Worm (Caenorhabditis elegans) whole organism, late embryonic: ENCODE measurements around the gene rsd-3.

ENCODE experiments used
- F13H6.1 ChIP-seq: sonication (generic microtip); optimal IDR thresholded peaks from 2 replicates; lab custom pipeline; 2016; ENCODE audit warnings: missing genetic modification characterization, missing compliant biosample characterization
- K02D7.2 ChIP-seq: sonication (generic microtip); optimal IDR thresholded peaks from 2 replicates; lab custom pipeline; 2017; ENCODE audit warnings: mild to moderate bottlenecking, missing genetic modification characterization, missing compliant biosample characterization
- K09A11.1 ChIP-seq: sonication (generic microtip); optimal IDR thresholded peaks from 2 replicates; lab custom pipeline; 2017; ENCODE audit warnings: antibody characterized with exemption, mild to moderate bottlenecking, missing genetic modification characterization, missing compliant biosample characterization; ENCODE audit not compliant: insufficient read depth
- T23F11.4 ChIP-seq: fragments of 200-800 bp; sonication (Bioruptor generic); optimal IDR thresholded peaks from 2 replicates; lab custom pipeline; 2018; ENCODE audit warnings: mild to moderate bottlenecking, missing genetic modification characterization, missing compliant biosample characterization
- Y22D7AL.16 ChIP-seq: sonication (generic microtip); optimal IDR thresholded peaks from 2 replicates; lab custom pipeline; 2016; ENCODE audit warnings: missing genetic modification characterization, missing compliant biosample characterization
- ama-1 ChIP-seq: fragments of 150-350 bp; optimal IDR thresholded peaks from 2 replicates; lab custom pipeline; 2014
- ceh-14 ChIP-seq: sonication (generic microtip); optimal IDR thresholded peaks from 2 replicates; lab custom pipeline; 2016; ENCODE audit warnings: missing genotype, missing genetic modification characterization, missing compliant biosample characterization
- ceh-18 ChIP-seq: sonication (generic microtip); optimal IDR thresholded peaks from 2 replicates; lab custom pipeline; 2016; ENCODE audit warnings: missing genetic modification characterization, missing compliant biosample characterization
- ceh-19 ChIP-seq: fragments of 200-800 bp; sonication (Bioruptor generic); optimal IDR thresholded peaks from 2 replicates; lab custom pipeline; 2018; ENCODE audit warnings: mild to moderate bottlenecking, missing genetic modification characterization, missing compliant biosample characterization
- ceh-2 ChIP-seq: sonication (generic microtip); optimal IDR thresholded peaks from 2 replicates; lab custom pipeline; 2016; ENCODE audit warnings: missing genotype, missing genetic modification characterization, missing compliant biosample characterization
- ceh-31 ChIP-seq: sonication (generic microtip); optimal IDR thresholded peaks from 2 replicates; lab custom pipeline; 2016; ENCODE audit warnings: missing genetic modification characterization, missing compliant biosample characterization
- ceh-34 ChIP-seq: sonication (generic microtip); optimal IDR thresholded peaks from 2 replicates; lab custom pipeline; 2016; ENCODE audit warnings: mild to moderate bottlenecking, missing genetic modification characterization, missing compliant biosample characterization
- ceh-45 ChIP-seq: fragments of 200-800 bp; sonication (Bioruptor generic); IDR thresholded peaks from 2 replicates; pipeline ENCODE4 v1.3.6; 2022; ENCODE audit warnings: missing genetic modification reagents, missing genetic modification characterization, missing compliant biosample characterization
- ceh-48 ChIP-seq: sonication (generic microtip); optimal IDR thresholded peaks from 2 replicates; lab custom pipeline; 2016; ENCODE audit warnings: missing genetic modification characterization, inconsistent platforms, missing compliant biosample characterization
- ceh-6 ChIP-seq: fragments of 200-800 bp; sonication (Bioruptor generic); optimal IDR thresholded peaks from 2 replicates; lab custom pipeline; 2018; ENCODE audit warnings: mild to moderate bottlenecking, missing genetic modification characterization, missing compliant biosample characterization
- dmd-4 ChIP-seq: sonication (generic microtip); optimal IDR thresholded peaks from 2 replicates; lab custom pipeline; 2016; ENCODE audit warnings: borderline replicate concordance, missing genetic modification characterization, missing compliant biosample characterization
- elt-2 ChIP-seq: sonication (generic microtip); optimal IDR thresholded peaks from 2 replicates; lab custom pipeline; 2016; ENCODE audit warnings: missing genetic modification reagents, missing genetic modification characterization, missing compliant biosample characterization
- ets-4 ChIP-seq: sonication (generic microtip); optimal IDR thresholded peaks from 2 replicates; lab custom pipeline; 2016; ENCODE audit warnings: missing genetic modification characterization, missing compliant biosample characterization
- eyg-1 ChIP-seq: sonication (generic microtip); optimal IDR thresholded peaks from 2 replicates; lab custom pipeline; 2016; ENCODE audit warnings: missing genotype, missing genetic modification characterization, missing compliant biosample characterization
- hlh-13 ChIP-seq: fragments of 200-800 bp; sonication (Bioruptor generic); optimal IDR thresholded peaks from 2 replicates; lab custom pipeline; 2018; ENCODE audit warnings: mild to moderate bottlenecking, missing genetic modification characterization, missing compliant biosample characterization
- hlh-30 ChIP-seq: sonication (generic microtip); optimal IDR thresholded peaks from 2 replicates; lab custom pipeline; 2017; ENCODE audit warnings: antibody characterized with exemption, missing genetic modification characterization, missing compliant biosample characterization; ENCODE audit not compliant: insufficient read depth
- hlh-8 ChIP-seq: sonication (generic microtip); optimal IDR thresholded peaks from 2 replicates; lab custom pipeline; 2016; ENCODE audit warnings: missing genotype, missing genetic modification characterization, missing compliant biosample characterization
- lim-6 ChIP-seq: sonication (generic microtip); optimal IDR thresholded peaks from 2 replicates; lab custom pipeline; 2016; ENCODE audit warnings: missing genetic modification characterization, missing compliant biosample characterization
- lin-11 ChIP-seq: fragments of 200-800 bp; sonication (Bioruptor generic); optimal IDR thresholded peaks from 2 replicates; lab custom pipeline; 2018; ENCODE audit warnings: mild to moderate bottlenecking, missing genetic modification characterization, missing compliant biosample characterization
- madf-2 ChIP-seq: sonication (generic microtip); optimal IDR thresholded peaks from 2 replicates; lab custom pipeline; 2017; ENCODE audit warnings: missing genetic modification characterization, missing compliant biosample characterization
- mec-3 ChIP-seq: sonication (generic microtip); optimal IDR thresholded peaks from 2 replicates; lab custom pipeline; 2016; ENCODE audit warnings: borderline replicate concordance, missing genetic modification characterization, missing compliant biosample characterization
- nfya-1 ChIP-seq: sonication (generic microtip); optimal IDR thresholded peaks from 2 replicates; lab custom pipeline; 2017; ENCODE audit warnings: missing genetic modification characterization, mild to moderate bottlenecking, missing compliant biosample characterization, antibody characterized with exemption, moderate library complexity
- npax-4 ChIP-seq: sonication (generic microtip); optimal IDR thresholded peaks from 2 replicates; lab custom pipeline; 2016; ENCODE audit warnings: missing genetic modification characterization, missing compliant biosample characterization
- odd-2 ChIP-seq: sonication (generic microtip); optimal IDR thresholded peaks from 2 replicates; lab custom pipeline; 2017; ENCODE audit warnings: antibody characterized with exemption, mild to moderate bottlenecking, missing genetic modification characterization, missing compliant biosample characterization
- pag-3 ChIP-seq: sonication (generic microtip); optimal IDR thresholded peaks from 2 replicates; lab custom pipeline; 2016; ENCODE audit warnings: missing compliant biosample characterization, missing genetic modification characterization, borderline replicate concordance
- pat-9 ChIP-seq: fragments of 200-800 bp; sonication (Bioruptor generic); optimal IDR thresholded peaks from 2 replicates; lab custom pipeline; 2018; ENCODE audit warnings: mild to moderate bottlenecking, missing genetic modification characterization, moderate library complexity, missing compliant biosample characterization
- pha-2 ChIP-seq: sonication (generic microtip); optimal IDR thresholded peaks from 2 replicates; lab custom pipeline; 2017; ENCODE audit warnings: mild to moderate bottlenecking, missing genetic modification characterization, missing compliant biosample characterization
- pros-1 ChIP-seq: fragments of 150-350 bp; optimal IDR thresholded peaks from 2 replicates; lab custom pipeline; 2014; ENCODE audit warnings: missing biosample characterization, missing genetic modification reagents, missing genetic modification characterization
- ref-2 ChIP-seq: sonication (generic microtip); optimal IDR thresholded peaks from 2 replicates; lab custom pipeline; 2016; ENCODE audit warnings: missing genetic modification characterization, missing compliant biosample characterization
- rnt-1 ChIP-seq: sonication (generic microtip); optimal IDR thresholded peaks from 2 replicates; lab custom pipeline; 2016; ENCODE audit warnings: missing genetic modification characterization, missing compliant biosample characterization
- sdc-2 ChIP-seq: sonication (generic microtip); optimal IDR thresholded peaks from 2 replicates; lab custom pipeline; 2016; ENCODE audit warnings: missing genotype, missing genetic modification characterization, missing compliant biosample characterization
- syd-9 ChIP-seq: sonication (generic microtip); optimal IDR thresholded peaks from 2 replicates; lab custom pipeline; 2016; ENCODE audit warnings: mild to moderate bottlenecking, missing genetic modification characterization, moderate library complexity, missing compliant biosample characterization
- tbx-2 ChIP-seq: sonication (generic microtip); optimal IDR thresholded peaks from 2 replicates; lab custom pipeline; 2016; ENCODE audit warnings: missing genetic modification characterization, missing compliant biosample characterization
- ttx-3 ChIP-seq: sonication (generic microtip); optimal IDR thresholded peaks from 2 replicates; lab custom pipeline; 2016; ENCODE audit warnings: missing genetic modification reagents, missing genetic modification characterization, missing compliant biosample characterization
- unc-42 ChIP-seq: sonication (generic microtip); optimal IDR thresholded peaks from 2 replicates; lab custom pipeline; 2016; ENCODE audit warnings: missing genotype, missing genetic modification characterization, missing compliant biosample characterization
- unc-55 ChIP-seq: sonication (generic microtip); optimal IDR thresholded peaks from 2 replicates; lab custom pipeline; 2017; ENCODE audit warnings: missing biosample characterization, missing genetic modification reagents, missing genetic modification characterization
- unc-86 ChIP-seq: sonication (generic microtip); optimal IDR thresholded peaks from 2 replicates; lab custom pipeline; 2016; ENCODE audit warnings: missing genetic modification characterization, missing compliant biosample characterization
- zip-5 ChIP-seq: sonication (generic microtip); optimal IDR thresholded peaks from 2 replicates; lab custom pipeline; 2016; ENCODE audit warnings: missing genetic modification characterization, missing compliant biosample characterization

Gene rsd-3

DNA sequence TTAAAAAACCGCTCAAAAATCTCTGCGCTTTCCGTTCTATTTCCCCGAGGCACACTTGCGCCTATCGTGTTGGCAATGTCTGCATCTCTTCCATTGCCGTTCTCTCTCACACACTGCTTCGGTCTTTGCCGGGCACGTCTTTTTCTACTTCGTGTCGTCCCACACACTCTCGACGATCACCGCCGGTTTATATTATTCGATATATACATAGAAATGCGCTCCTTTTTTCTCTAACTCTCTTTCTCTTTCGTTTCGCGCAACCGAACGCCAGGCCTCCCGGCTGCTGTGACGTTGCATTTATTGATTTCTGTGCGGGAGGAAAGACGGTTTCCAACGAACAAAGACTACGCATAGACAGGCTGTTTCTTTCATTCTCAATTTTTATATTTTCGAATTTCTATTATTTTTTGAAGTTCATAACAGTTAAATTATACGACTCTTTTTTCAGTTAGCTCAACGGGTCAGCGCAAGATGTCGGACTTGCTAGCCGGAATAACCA lies at the start of gene rsd-3:
TSS of gene rsd-3 (plus strand) at position 449 of the 499 bp plus-strand sequence.
- peak; percentile 67 for TF ChIP-seq ceh-48 (tag; lab: Kevin White, UChicago)
- peak; percentile 26 for TF ChIP-seq elt-2 (tag; lab: Kevin White, UChicago)
- TF ChIP-seq hlh-8 (tag; lab: Kevin White, UChicago): no peak
- TF ChIP-seq ceh-2 (tag; lab: Kevin White, UChicago): peak; percentile 44
- peak; percentile 77 for TF ChIP-seq ceh-31 (tag; lab: Kevin White, UChicago)
- TF ChIP-seq syd-9 (tag; lab: Kevin White, UChicago): no peak
- peak; percentile 83 for TF ChIP-seq tbx-2
- peak; percentile 62 for TF ChIP-seq ceh-34 (tag; lab: Kevin White, UChicago)
- TF ChIP-seq F13H6.1 (tag; lab: Kevin White, UChicago): peak; percentile 24
- peak; percentile 63 for TF ChIP-seq nfya-1
- peak; percentile 81 for TF ChIP-seq sdc-2
- no peak for TF ChIP-seq unc-86 (tag; lab: Kevin White, UChicago)
- peak; percentile 21 for TF ChIP-seq ceh-18
- no peak for TF ChIP-seq ama-1 (lab: Kevin White, UChicago)
- peak; percentile 21 for TF ChIP-seq hlh-30
- no peak for TF ChIP-seq ref-2 (tag; lab: Kevin White, UChicago)
- TF ChIP-seq unc-55 (GFP tag; lab: Kevin White, UChicago): peak; percentile 47
- TF ChIP-seq pag-3 (tag; lab: Kevin White, UChicago): no peak
- peak; percentile 28 for TF ChIP-seq pros-1 (tag; lab: Kevin White, UChicago)
- no peak for TF ChIP-seq K02D7.2 (tag; lab: Kevin White, UChicago)
- TF ChIP-seq unc-42 (tag; lab: Kevin White, UChicago): peak; percentile 6

DNA sequence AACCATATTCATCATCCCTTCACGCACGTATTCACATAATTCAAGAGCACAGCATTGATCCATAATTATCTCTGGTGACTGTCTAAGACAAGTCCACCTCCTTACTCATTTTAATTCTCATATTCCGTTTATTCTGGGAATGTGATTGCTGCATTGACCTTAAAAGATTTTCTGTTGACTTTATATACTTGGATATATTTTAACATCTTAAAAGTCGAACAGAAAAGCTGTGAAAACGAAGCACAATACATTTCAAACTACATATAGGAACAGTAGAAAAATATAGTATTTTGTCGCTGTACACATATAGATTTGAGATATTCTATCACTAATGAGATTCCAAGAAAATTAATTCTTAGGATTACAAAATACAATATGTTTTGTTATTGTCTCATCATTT lies 46.0 kb upstream of the rsd-3 start:
- no peak for TF ChIP-seq zip-5 (tag; lab: Kevin White, UChicago)
- TF ChIP-seq unc-86 (tag; lab: Kevin White, UChicago): no peak
- TF ChIP-seq sdc-2: no peak
- TF ChIP-seq K02D7.2 (tag; lab: Kevin White, UChicago): no peak
- TF ChIP-seq hlh-30: no peak
- TF ChIP-seq npax-4 (tag; lab: Kevin White, UChicago): no peak
- no peak for TF ChIP-seq ceh-34 (tag; lab: Kevin White, UChicago)

DNA sequence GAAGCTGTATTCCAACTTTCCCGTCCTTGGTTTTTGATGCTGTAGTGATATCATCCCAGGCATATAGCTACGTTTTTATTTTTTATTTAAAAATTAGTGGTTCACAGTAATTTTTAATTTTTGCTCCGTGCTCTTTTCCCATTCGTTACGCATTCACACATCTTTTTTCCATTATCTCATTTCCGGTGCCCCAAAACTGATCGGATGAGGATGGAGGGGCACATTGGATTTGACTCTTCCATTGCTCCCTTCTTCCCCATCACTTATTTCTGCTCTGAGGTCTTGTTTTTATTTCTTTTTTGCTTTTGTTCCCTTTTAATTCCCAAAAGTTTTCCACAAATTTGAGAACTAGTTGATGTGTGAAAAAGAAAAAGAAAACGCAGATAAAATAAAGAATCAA lies 45.1 kb upstream of the rsd-3 start:
- TF ChIP-seq T23F11.4: no peak
- TF ChIP-seq ttx-3: peak; percentile 6
- TF ChIP-seq odd-2 (tag; lab: Kevin White, UChicago): no peak

DNA sequence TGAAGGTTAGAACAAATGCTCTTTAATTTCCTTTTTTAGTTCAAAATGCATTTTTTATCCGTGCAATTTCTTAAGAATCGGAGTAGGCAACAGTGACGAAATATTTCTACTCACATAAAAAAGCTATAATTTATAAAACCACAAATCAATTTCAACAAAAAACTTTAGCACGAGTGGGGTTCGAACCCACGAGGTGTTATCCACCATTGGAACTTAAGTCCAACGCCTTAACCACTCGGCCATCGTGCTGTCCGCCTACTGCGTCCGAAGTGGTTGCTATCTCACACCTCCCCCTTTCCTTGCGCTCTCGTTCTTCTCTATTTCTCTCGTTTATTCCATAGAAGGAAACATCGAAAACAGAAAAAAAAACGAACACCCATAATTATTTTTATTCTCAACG lies 40.6 kb upstream of the rsd-3 start:
- peak; percentile 49 for TF ChIP-seq nfya-1
- TF ChIP-seq ceh-48 (tag; lab: Kevin White, UChicago): peak; percentile 63
- no peak for TF ChIP-seq ama-1 (lab: Kevin White, UChicago)
- TF ChIP-seq ets-4: peak; percentile 28
- TF ChIP-seq pat-9: peak; percentile 66
- peak; percentile 57 for TF ChIP-seq K09A11.1
- peak; percentile 75 for TF ChIP-seq dmd-4 (tag; lab: Kevin White, UChicago)
- peak; percentile 57 for TF ChIP-seq eyg-1 (tag; lab: Kevin White, UChicago)
- peak; percentile 62 for TF ChIP-seq F13H6.1 (tag; lab: Kevin White, UChicago)
- TF ChIP-seq hlh-8 (tag; lab: Kevin White, UChicago): peak; percentile 14
- peak; percentile 65 for TF ChIP-seq Y22D7AL.16 (tag; lab: Kevin White, UChicago)
- peak; percentile 73 for TF ChIP-seq madf-2 (tag; lab: Kevin White, UChicago)
- peak; percentile 54 for TF ChIP-seq ceh-14 (tag; lab: Kevin White, UChicago)
- peak; percentile 70 for TF ChIP-seq T23F11.4
- peak; percentile 75 for TF ChIP-seq pha-2 (tag; lab: Kevin White, UChicago)
- TF ChIP-seq zip-5 (tag; lab: Kevin White, UChicago): peak; percentile 60
- TF ChIP-seq hlh-13 (GFP tag; lab: Kevin White, UChicago): peak; percentile 63
- TF ChIP-seq ceh-19 (GFP tag; lab: Kevin White, UChicago): peak; percentile 75
- peak; percentile 99 for TF ChIP-seq ttx-3
- peak; percentile 67 for TF ChIP-seq rnt-1 (tag; lab: Kevin White, UChicago)
- TF ChIP-seq elt-2 (tag; lab: Kevin White, UChicago): peak; percentile 78
- peak; percentile 51 for TF ChIP-seq ceh-18
- TF ChIP-seq hlh-30: peak; percentile 71
- TF ChIP-seq npax-4 (tag; lab: Kevin White, UChicago): peak; percentile 37
- no peak for TF ChIP-seq mec-3 (tag; lab: Kevin White, UChicago)
- TF ChIP-seq lin-11 (tag; lab: Kevin White, UChicago): peak; percentile 71
- TF ChIP-seq lim-6 (tag; lab: Kevin White, UChicago): peak; percentile 7
- TF ChIP-seq ceh-6 (GFP tag; lab: Kevin White, UChicago): peak; percentile 81
- TF ChIP-seq tbx-2: peak; percentile 78
- TF ChIP-seq pros-1 (tag; lab: Kevin White, UChicago): no peak
- peak; percentile 80 for TF ChIP-seq unc-86 (tag; lab: Kevin White, UChicago)
- no peak for TF ChIP-seq ceh-45 (GFP tag; lab: Robert Waterston, UW)
- TF ChIP-seq unc-55 (GFP tag; lab: Kevin White, UChicago): no peak
